Worm (Caenorhabditis elegans) whole organism, L2 larva: ENCODE results near the gene srt-55.
A peak's percentile ranks its signal among the peaks of the same experiment; 100 is the strongest.

Experiments used
- C34F6.9 ChIP-seq: fragments of 150-350 bp; optimal IDR thresholded peaks from 2 replicates; lab custom pipeline; 2014; ENCODE audit warnings: missing biosample characterization, missing genetic modification characterization
- F13H6.1 ChIP-seq: sonication (generic microtip); optimal IDR thresholded peaks from 2 replicates; lab custom pipeline; 2016; ENCODE audit warnings: missing genetic modification characterization, missing compliant biosample characterization
- R02D3.7 ChIP-seq: fragments of 150-350 bp; optimal IDR thresholded peaks from 2 replicates; lab custom pipeline; 2014; ENCODE audit warnings: missing biosample characterization, missing genetic modification characterization
- Y55F3AM.14 ChIP-seq: fragments of 200-800 bp; sonication (Bioruptor generic); optimal IDR thresholded peaks from 2 replicates; lab custom pipeline; 2018; ENCODE audit warnings: mild to moderate bottlenecking, missing genetic modification characterization, missing compliant biosample characterization
- ZK546.5 ChIP-seq: sonication (generic microtip); optimal IDR thresholded peaks from 2 replicates; lab custom pipeline; 2017; ENCODE audit warnings: missing biosample characterization, missing genetic modification characterization
- alr-1 ChIP-seq: fragments of 150-350 bp; optimal IDR thresholded peaks from 2 replicates; lab custom pipeline; 2014; ENCODE audit warnings: missing biosample characterization, missing genetic modification characterization
- aly-2 ChIP-seq: fragments of 150-350 bp; optimal IDR thresholded peaks from 2 replicates; lab custom pipeline; 2014; ENCODE audit warnings: missing biosample characterization, missing genetic modification characterization
- ama-1 ChIP-seq: fragments of 150-350 bp; optimal IDR thresholded peaks from 2 replicates; lab custom pipeline; 2018; ENCODE audit warnings: inconsistent platforms
- blmp-1 ChIP-seq: sonication (generic microtip); optimal IDR thresholded peaks from 2 replicates; lab custom pipeline; 2017; ENCODE audit warnings: missing genetic modification characterization, mild to moderate bottlenecking, missing compliant biosample characterization, antibody characterized with exemption, moderate library complexity; ENCODE audit not compliant: insufficient read depth
- ceh-16 ChIP-seq: fragments of 150-350 bp; optimal IDR thresholded peaks from 2 replicates; lab custom pipeline; 2014; ENCODE audit warnings: missing biosample characterization, missing genetic modification characterization
- ceh-82 ChIP-seq: fragments of 150-350 bp; optimal IDR thresholded peaks from 2 replicates; lab custom pipeline; 2014; ENCODE audit warnings: missing biosample characterization, missing genetic modification characterization
- crh-2 ChIP-seq: sonication (generic microtip); optimal IDR thresholded peaks from 2 replicates; lab custom pipeline; 2017; ENCODE audit warnings: missing biosample characterization, missing genetic modification characterization
- dmd-4 ChIP-seq: sonication (generic microtip); optimal IDR thresholded peaks from 2 replicates; lab custom pipeline; 2017; ENCODE audit warnings: missing biosample characterization, missing genetic modification characterization
- elt-1 ChIP-seq: fragments of 150-350 bp; optimal IDR thresholded peaks from 2 replicates; lab custom pipeline; 2014; ENCODE audit warnings: missing biosample characterization, missing genetic modification characterization
- elt-3 ChIP-seq: sonication (generic microtip); optimal IDR thresholded peaks from 2 replicates; lab custom pipeline; 2017; ENCODE audit warnings: missing biosample characterization, missing genetic modification characterization
- fos-1 ChIP-seq: fragments of 150-350 bp; optimal IDR thresholded peaks from 2 replicates; lab custom pipeline; 2014; ENCODE audit warnings: missing biosample characterization, missing genetic modification characterization
- gmeb-1 ChIP-seq: fragments of 150-350 bp; optimal IDR thresholded peaks from 2 replicates; lab custom pipeline; 2014; ENCODE audit warnings: missing biosample characterization, missing genetic modification characterization
- lin-11 ChIP-seq: fragments of 150-350 bp; sonication (generic microtip); optimal IDR thresholded peaks from 2 replicates; lab custom pipeline; 2014; ENCODE audit warnings: missing biosample characterization, missing genetic modification characterization, inconsistent platforms, mixed read lengths
- lin-39 ChIP-seq: fragments of 150-350 bp; optimal IDR thresholded peaks from 2 replicates; lab custom pipeline; 2014; ENCODE audit warnings: missing biosample characterization, missing genetic modification reagents, missing genetic modification characterization
- lsy-2 ChIP-seq, 2 experiments: fragments of 150-350 bp in 1 of 2; sonication (generic microtip) in 1 of 2; optimal IDR thresholded peaks; 2 replicates each; lab custom pipeline; 2014 to 2017; ENCODE audit warnings: missing biosample characterization in 2 of 2, missing genetic modification characterization in 2 of 2
- mab-5 ChIP-seq: fragments of 150-350 bp; optimal IDR thresholded peaks from 2 replicates; lab custom pipeline; 2014; ENCODE audit warnings: missing biosample characterization, missing genetic modification characterization
- mdl-1 ChIP-seq, 2 experiments: fragments of 150-350 bp in 1 of 2; sonication (generic microtip) in 1 of 2; optimal IDR thresholded peaks; 2 replicates each; lab custom pipeline; 2017; ENCODE audit warnings: missing biosample characterization in 2 of 2, missing genetic modification characterization in 2 of 2
- nhr-11 ChIP-seq: fragments of 150-350 bp; optimal IDR thresholded peaks from 2 replicates; lab custom pipeline; 2014; ENCODE audit warnings: missing biosample characterization, missing genetic modification characterization
- nhr-12 ChIP-seq: fragments of 150-350 bp; optimal IDR thresholded peaks from 2 replicates; lab custom pipeline; 2014; ENCODE audit warnings: missing biosample characterization, missing genetic modification characterization
- nhr-129 ChIP-seq: fragments of 150-350 bp; optimal IDR thresholded peaks from 2 replicates; lab custom pipeline; 2014; ENCODE audit warnings: missing biosample characterization, missing genetic modification characterization
- nhr-21 ChIP-seq: fragments of 150-350 bp; optimal IDR thresholded peaks from 2 replicates; lab custom pipeline; 2014; ENCODE audit warnings: missing biosample characterization, missing genetic modification characterization
- nhr-237 ChIP-seq: fragments of 150-350 bp; optimal IDR thresholded peaks from 2 replicates; lab custom pipeline; 2014; ENCODE audit warnings: missing biosample characterization, missing genetic modification characterization
- nhr-77 ChIP-seq: fragments of 150-350 bp; optimal IDR thresholded peaks from 2 replicates; lab custom pipeline; 2014; ENCODE audit warnings: missing biosample characterization, missing genetic modification characterization
- peb-1 ChIP-seq: fragments of 150-350 bp; optimal IDR thresholded peaks from 2 replicates; lab custom pipeline; 2014; ENCODE audit warnings: missing biosample characterization, missing genetic modification characterization
- sem-4 ChIP-seq: fragments of 150-350 bp; optimal IDR thresholded peaks from 2 replicates; lab custom pipeline; 2014; ENCODE audit warnings: missing biosample characterization, missing genetic modification reagents, missing genetic modification characterization
- sma-3 ChIP-seq: sonication (generic microtip); optimal IDR thresholded peaks from 2 replicates; lab custom pipeline; 2016; ENCODE audit warnings: missing genetic modification reagents, missing genetic modification characterization, missing compliant biosample characterization
- sma-9 ChIP-seq, 2 experiments: fragments of 150-350 bp in 1 of 2; sonication (generic microtip) in 1 of 2; optimal IDR thresholded peaks; 2 replicates each; lab custom pipeline; 2014 to 2016; ENCODE audit warnings: missing genetic modification characterization in 2 of 2, mild to moderate bottlenecking in 1 of 2, missing biosample characterization in 1 of 2, missing compliant biosample characterization in 1 of 2, missing genetic modification reagents in 1 of 2, moderate library complexity in 1 of 2
- unc-39 ChIP-seq: fragments of 150-350 bp; optimal IDR thresholded peaks from 2 replicates; lab custom pipeline; 2014; ENCODE audit warnings: missing biosample characterization, missing genetic modification characterization
- unc-55 ChIP-seq: fragments of 150-350 bp; sonication (generic microtip); optimal IDR thresholded peaks from 3 replicates; lab custom pipeline; 2014; ENCODE audit warnings: missing biosample characterization, missing genetic modification reagents, missing genetic modification characterization
- unc-62 ChIP-seq: fragments of 150-350 bp; optimal IDR thresholded peaks from 2 replicates; lab custom pipeline; 2014; ENCODE audit warnings: missing biosample characterization, missing genetic modification reagents, missing genetic modification characterization
- ztf-1 ChIP-seq: fragments of 200-800 bp; sonication (Bioruptor generic); conservative IDR thresholded peaks from 2 replicates; pipeline ENCODE4 v1.3.6; 2022; ENCODE audit warnings: missing genetic modification characterization, missing compliant biosample characterization
- ztf-11 ChIP-seq: sonication (generic microtip); optimal IDR thresholded peaks from 2 replicates; lab custom pipeline; 2017; ENCODE audit warnings: missing biosample characterization, missing genetic modification characterization

srt-55 gene

ce11 chrIII:10150710-10151109 is 44.4 kb upstream of the srt-55 start:
- TF ChIP-seq dmd-4 (tag; lab: Kevin White, UChicago) (no peak), C34F6.9 (tag; lab: Kevin White, UChicago) (peak; percentile 30), sma-9 (GFP tag; optimal IDR thresholded peaks at IDR 0.05; lab: Kevin White, UChicago) (peak; percentile 35), sma-9 (tag; optimal IDR thresholded peaks at IDR 0.05; lab: Kevin White, UChicago) (no peak), lin-11 (tag; lab: Kevin White, UChicago) (peak; percentile 19), gmeb-1 (tag; lab: Kevin White, UChicago) (no peak), lsy-2 (tag; optimal IDR thresholded peaks at IDR 0.05; lab: Kevin White, UChicago) (peak in 1 of 2 experiments; percentile 38)

ce11 chrIII:10149910-10150309 is 43.6 kb upstream of the srt-55 start:
- no peak for TF ChIP-seq elt-3 (tag; lab: Kevin White, UChicago)
- no peak for TF ChIP-seq nhr-77 (tag; lab: Kevin White, UChicago)
- no peak for TF ChIP-seq nhr-12 (tag; lab: Kevin White, UChicago)
- TF ChIP-seq ZK546.5 (tag; lab: Kevin White, UChicago) = no peak
- no peak for TF ChIP-seq peb-1 (tag; lab: Kevin White, UChicago)
- no peak for TF ChIP-seq unc-62 (GFP tag; lab: Kevin White, UChicago)
- TF ChIP-seq aly-2 = no peak
- no peak for TF ChIP-seq lsy-2 (tag; optimal IDR thresholded peaks at IDR 0.05; lab: Kevin White, UChicago)
- TF ChIP-seq R02D3.7 = no peak
- no peak for TF ChIP-seq ztf-1 (GFP tag; lab: Robert Waterston, UW)
- TF ChIP-seq sma-3 (GFP tag; lab: Kevin White, UChicago) = no peak
- TF ChIP-seq crh-2 (tag; lab: Kevin White, UChicago) = no peak
- TF ChIP-seq fos-1 = no peak
- TF ChIP-seq alr-1 (tag; lab: Kevin White, UChicago) = no peak
- TF ChIP-seq Y55F3AM.14 (GFP tag; lab: Kevin White, UChicago) = no peak
- no peak for TF ChIP-seq F13H6.1 (tag; lab: Kevin White, UChicago)
- no peak for TF ChIP-seq C34F6.9 (tag; lab: Kevin White, UChicago)
- TF ChIP-seq nhr-11 = no peak

- TF ChIP-seq lin-39 = no peak
- TF ChIP-seq ztf-11 (tag; lab: Kevin White, UChicago) = no peak
- TF ChIP-seq nhr-129 = no peak
- TF ChIP-seq sma-9 (GFP tag; optimal IDR thresholded peaks at IDR 0.05; lab: Kevin White, UChicago) = no peak
- no peak for TF ChIP-seq sma-9 (tag; optimal IDR thresholded peaks at IDR 0.05; lab: Kevin White, UChicago)
- no peak for TF ChIP-seq dmd-4 (tag; lab: Kevin White, UChicago)
- no peak for TF ChIP-seq nhr-21 (tag; lab: Kevin White, UChicago)
- no peak for TF ChIP-seq nhr-237 (tag; lab: Kevin White, UChicago)
- TF ChIP-seq ama-1 (lab: Kevin White, UChicago) = no peak
- TF ChIP-seq alr-1 (tag; lab: Kevin White, UChicago) = no peak
- TF ChIP-seq unc-55 (GFP tag; lab: Kevin White, UChicago) = no peak
Measured at ce11 chrIII:10146701-10147100, 40.4 kb upstream of the srt-55 start, which contains the start of gene K08E5.1. Gene K08E5.1 (minus strand): TSS chrIII:10146801.

ce11 chrIII:10140732-10141131 is 34.4 kb upstream of the srt-55 start, which contains the start of gene K08E5.6:
Gene K08E5.6 (plus strand): TSS chrIII:10141032.
- TF ChIP-seq fos-1 (no peak), unc-55 (GFP tag; lab: Kevin White, UChicago) (no peak), Y55F3AM.14 (GFP tag; lab: Kevin White, UChicago) (no peak), mab-5 (tag; lab: Kevin White, UChicago) (no peak), unc-39 (tag; lab: Kevin White, UChicago) (no peak), nhr-129 (no peak), ceh-82 (tag; lab: Kevin White, UChicago) (no peak), elt-1 (tag; lab: Kevin White, UChicago) (no peak), aly-2 (no peak), lin-39 (no peak), peb-1 (tag; lab: Kevin White, UChicago) (no peak), unc-62 (GFP tag; lab: Kevin White, UChicago) (no peak), sma-9 (GFP tag; optimal IDR thresholded peaks at IDR 0.05; lab: Kevin White, UChicago) (no peak), sma-9 (tag; optimal IDR thresholded peaks at IDR 0.05; lab: Kevin White, UChicago) (no peak), nhr-21 (tag; lab: Kevin White, UChicago) (no peak), gmeb-1 (tag; lab: Kevin White, UChicago) (no peak)
- TF ChIP-seq, all 48 proteins: peak for 0

- TF ChIP-seq blmp-1 (tag; lab: Kevin White, UChicago) (peak; percentile 22), ceh-16 (tag; lab: Kevin White, UChicago) (no peak), mdl-1 (tag; optimal IDR thresholded peaks at IDR 0.05; lab: Kevin White, UChicago) (no peak), F13H6.1 (tag; lab: Kevin White, UChicago) (peak; percentile 43), sem-4 (tag; lab: Kevin White, UChicago) (no peak), lsy-2 (tag; optimal IDR thresholded peaks at IDR 0.05; lab: Kevin White, UChicago) (peak in 1 of 2 experiments; percentile 30), unc-55 (GFP tag; lab: Kevin White, UChicago) (peak; percentile 36), C34F6.9 (tag; lab: Kevin White, UChicago) (peak; percentile 15), sma-9 (GFP tag; optimal IDR thresholded peaks at IDR 0.05; lab: Kevin White, UChicago) (peak; percentile 20), sma-9 (tag; optimal IDR thresholded peaks at IDR 0.05; lab: Kevin White, UChicago) (no peak)
Measured at ce11 chrIII:10136778-10137177, 30.5 kb upstream of the srt-55 start, which contains the start of gene ZK1128.7. Gene ZK1128.7 (plus strand): TSS chrIII:10137006.
